Fruit fly (Drosophila melanogaster) whole organism, embryonic: ENCODE measurements around the gene Adgf-C.

Experiments
- CG10267 ChIP-seq: fragments of 200-800 bp; sonication (Bioruptor generic); optimal IDR thresholded peaks from 2 replicates; lab custom pipeline; 2018; ENCODE audit warnings: missing biosample characterization, mild to moderate bottlenecking, missing genetic modification characterization, moderate library complexity
- CG10274 ChIP-seq: fragments of 200-800 bp; sonication (Bioruptor generic); optimal IDR thresholded peaks from 3 replicates; lab custom pipeline; 2017; ENCODE audit warnings: missing biosample characterization, mild to moderate bottlenecking, missing genetic modification characterization
- CG10654 ChIP-seq: fragments of 200-800 bp; sonication (Bioruptor generic); optimal IDR thresholded peaks from 2 replicates; lab custom pipeline; 2016; ENCODE audit warnings: missing biosample characterization, missing genetic modification characterization
- CG11247 ChIP-seq: fragments of 200-800 bp; sonication (Bioruptor generic); IDR thresholded peaks from 2 replicates; pipeline ENCODE4 v1.3.6; 2022; ENCODE audit warnings: missing biosample characterization, missing genetic modification characterization
- CG11456 ChIP-seq: fragments of 200-800 bp; sonication (Bioruptor generic); IDR thresholded peaks from 3 replicates; pipeline ENCODE4 v1.3.6; 2022; ENCODE audit warnings: missing biosample characterization, missing genetic modification characterization
- CG12104 ChIP-seq: fragments of 200-800 bp; sonication (Bioruptor generic); optimal IDR thresholded peaks from 3 replicates; lab custom pipeline; 2016; ENCODE audit warnings: missing biosample characterization, missing genetic modification characterization
- CG14014 ChIP-seq: fragments of 200-800 bp; sonication (Bioruptor generic); IDR thresholded peaks from 2 replicates; pipeline ENCODE4 v1.3.6; 2022; ENCODE audit warnings: missing biosample characterization, missing genetic modification characterization
- CG14710 ChIP-seq: fragments of 200-800 bp; sonication (Bioruptor generic); optimal IDR thresholded peaks from 3 replicates; lab custom pipeline; 2019; ENCODE audit warnings: missing biosample characterization, mild to moderate bottlenecking, missing genetic modification characterization, moderate library complexity
- CG14860 ChIP-seq: fragments of 200-800 bp; sonication (Bioruptor generic); IDR thresholded peaks from 3 replicates; pipeline ENCODE4 v1.3.6; 2022; ENCODE audit warnings: missing biosample characterization, missing genetic modification characterization; ENCODE audit not compliant: partially characterized antibody
- CG1647 ChIP-seq: fragments of 200-800 bp; sonication (Bioruptor generic); optimal IDR thresholded peaks from 3 replicates; lab custom pipeline; 2016; ENCODE audit warnings: missing biosample characterization, missing genetic modification characterization
- CG17359 ChIP-seq: fragments of 200-800 bp; sonication (Bioruptor generic); optimal IDR thresholded peaks from 3 replicates; lab custom pipeline; 2018; ENCODE audit warnings: missing biosample characterization, mild to moderate bottlenecking, missing genetic modification characterization, moderate library complexity
- CG17612 ChIP-seq: fragments of 200-800 bp; sonication (Bioruptor generic); IDR thresholded peaks from 2 replicates; pipeline ENCODE4 v1.3.6; 2022; ENCODE audit warnings: missing biosample characterization, missing genetic modification characterization
- CG18619 ChIP-seq: fragments of 200-800 bp; sonication (Bioruptor generic); optimal IDR thresholded peaks from 3 replicates; lab custom pipeline; 2017; ENCODE audit warnings: missing biosample characterization, mild to moderate bottlenecking, missing genetic modification characterization
- CG18764 ChIP-seq: fragments of 200-800 bp; sonication (Bioruptor generic); optimal IDR thresholded peaks from 3 replicates; lab custom pipeline; 2016; ENCODE audit warnings: missing biosample characterization, missing genetic modification characterization
- CG34376 ChIP-seq: fragments of 200-800 bp; sonication (Bioruptor generic); optimal IDR thresholded peaks from 2 replicates; lab custom pipeline; 2018; ENCODE audit warnings: missing biosample characterization, mild to moderate bottlenecking, missing genetic modification characterization
- CG3847 ChIP-seq: fragments of 200-800 bp; sonication (Bioruptor generic); IDR thresholded peaks from 2 replicates; pipeline ENCODE4 v1.3.6; 2022; ENCODE audit warnings: missing biosample characterization, missing genetic modification characterization
- CG8924 ChIP-seq: fragments of 200-800 bp; optimal IDR thresholded peaks from 3 replicates; lab custom pipeline; 2019; ENCODE audit warnings: missing biosample characterization, mild to moderate bottlenecking, missing genetic modification characterization, moderate library complexity
- Dp ChIP-seq: fragments of 200-800 bp; sonication (Bioruptor generic); optimal IDR thresholded peaks from 2 replicates; lab custom pipeline; 2018; ENCODE audit warnings: missing biosample characterization, mild to moderate bottlenecking, missing genetic modification characterization, moderate library complexity
- Elba2 ChIP-seq: fragments of 200-800 bp; sonication (Bioruptor generic); optimal IDR thresholded peaks from 3 replicates; lab custom pipeline; 2016; ENCODE audit warnings: missing biosample characterization, missing genetic modification characterization
- Ets65A ChIP-seq: fragments of 200-800 bp; sonication (Bioruptor generic); peaks from one replicate; lab custom pipeline; 2016; ENCODE audit warnings: missing biosample characterization, missing genetic modification characterization
- Lhr ChIP-seq: fragments of 200-800 bp; sonication (Bioruptor generic); optimal IDR thresholded peaks from 3 replicates; lab custom pipeline; 2017; ENCODE audit warnings: mild to moderate bottlenecking, missing biosample characterization, missing genetic modification reagents, missing genetic modification characterization
- MBD-R2 ChIP-seq: fragments of 200-800 bp; sonication (Bioruptor generic); IDR thresholded peaks from 2 replicates; pipeline ENCODE4 v1.3.6; 2022; ENCODE audit warnings: missing biosample characterization, missing genetic modification characterization
- Med ChIP-seq: fragments of 200-800 bp; sonication (Bioruptor generic); peaks from one replicate; lab custom pipeline; 2016; ENCODE audit warnings: missing biosample characterization, missing genetic modification characterization, mild to moderate bottlenecking, inconsistent platforms, moderate library complexity
- Mrtf ChIP-seq: fragments of 200-800 bp; sonication (Bioruptor generic); IDR thresholded peaks from 3 replicates; pipeline ENCODE4 v1.3.6; 2022; ENCODE audit warnings: missing biosample characterization, missing genetic modification characterization
- NFAT ChIP-seq: fragments of 200-800 bp; sonication (Bioruptor generic); IDR thresholded peaks from 2 replicates; pipeline ENCODE4 v1.3.6; 2022; ENCODE audit warnings: missing biosample characterization, missing genetic modification characterization
- Neu2 ChIP-seq: fragments of 200-800 bp; sonication (Bioruptor generic); optimal IDR thresholded peaks from 3 replicates; lab custom pipeline; 2016; ENCODE audit warnings: missing biosample characterization, missing genetic modification characterization, borderline replicate concordance
- Optix ChIP-seq: fragments of 200-800 bp; sonication (Bioruptor generic); IDR thresholded peaks from 3 replicates; pipeline ENCODE4 v1.3.6; 2022; ENCODE audit warnings: missing biosample characterization, missing genetic modification characterization
- Rfx ChIP-seq: fragments of 200-800 bp; sonication (Bioruptor generic); IDR thresholded peaks from 2 replicates; pipeline ENCODE4 v1.3.6; 2022; ENCODE audit warnings: missing biosample characterization, missing genetic modification characterization
- Sox100B ChIP-seq: fragments of 200-800 bp; sonication (Bioruptor generic); optimal IDR thresholded peaks from 3 replicates; lab custom pipeline; 2018; ENCODE audit warnings: missing biosample characterization, mild to moderate bottlenecking, missing genetic modification characterization
- chinmo ChIP-seq: fragments of 200-800 bp; sonication (Bioruptor generic); IDR thresholded peaks from 4 replicates; pipeline ENCODE4 v1.3.6; 2022; ENCODE audit warnings: missing biosample characterization, missing genetic modification characterization; ENCODE audit not compliant: partially characterized antibody
- dimm ChIP-seq: fragments of 200-800 bp; sonication (Bioruptor generic); IDR thresholded peaks from 2 replicates; pipeline ENCODE4 v1.3.6; 2022; ENCODE audit warnings: missing biosample characterization, missing genetic modification characterization
- ems ChIP-seq: fragments of 200-800 bp; sonication (Bioruptor generic); optimal IDR thresholded peaks from 3 replicates; lab custom pipeline; 2016; ENCODE audit warnings: missing biosample characterization, missing genetic modification characterization
- esg ChIP-seq: fragments of 200-800 bp; sonication (Bioruptor generic); conservative IDR thresholded peaks from 2 replicates; pipeline ENCODE4 v1.3.6; 2022; ENCODE audit warnings: missing biosample characterization, missing genetic modification characterization
- gsb ChIP-seq: fragments of 200-800 bp; sonication (Bioruptor generic); IDR thresholded peaks from 2 replicates; pipeline ENCODE4 v1.3.6; 2022; ENCODE audit warnings: missing biosample characterization, missing genetic modification characterization
- ham ChIP-seq: fragments of 200-800 bp; sonication (Bioruptor generic); IDR thresholded peaks from 2 replicates; pipeline ENCODE4 v1.3.6; 2022; ENCODE audit warnings: missing biosample characterization, missing genetic modification characterization
- mld ChIP-seq: fragments of 200-800 bp; sonication (Bioruptor generic); IDR thresholded peaks from 3 replicates; pipeline ENCODE4 v1.3.6; 2022; ENCODE audit warnings: missing biosample characterization, missing genetic modification characterization; ENCODE audit not compliant: partially characterized antibody
- nau ChIP-seq: fragments of 200-800 bp; sonication (Bioruptor generic); optimal IDR thresholded peaks from 3 replicates; lab custom pipeline; 2017; ENCODE audit warnings: missing biosample characterization, mild to moderate bottlenecking, missing genetic modification characterization, missing genetic modification reagents
- nom ChIP-seq: fragments of 200-800 bp; sonication (Bioruptor generic); optimal IDR thresholded peaks from 2 replicates; lab custom pipeline; 2017; ENCODE audit warnings: missing biosample characterization, missing genetic modification characterization, mild to moderate bottlenecking, moderate library complexity, missing genetic modification reagents
- oc ChIP-seq: fragments of 200-800 bp; sonication (Bioruptor generic); optimal IDR thresholded peaks from 2 replicates; lab custom pipeline; 2018; ENCODE audit warnings: missing biosample characterization, mild to moderate bottlenecking, missing genetic modification characterization, moderate library complexity
- prd ChIP-seq, 3 experiments: fragments of >200 bp in 2 of 3; fragments of 200-800 bp in 1 of 3; sonication (Bioruptor generic) in 1 of 3; optimal IDR thresholded peaks in 2 of 3; IDR thresholded peaks in 1 of 3; 2 replicates in 2 of 3; 3 replicates in 1 of 3; pipeline versions ENCODE4 v1.3.6 to Lab custom; 2017 to 2022; ENCODE audit warnings: missing biosample characterization in 1 of 3, missing genetic modification characterization in 1 of 3
- sens ChIP-seq: fragments of 200-800 bp; sonication (Bioruptor generic); peaks from one replicate; lab custom pipeline; 2016; ENCODE audit warnings: missing biosample characterization, missing genetic modification characterization
- tll ChIP-seq, 2 experiments: fragments of 200-800 bp in 1 of 2; fragments of >200 bp in 1 of 2; sonication (Bioruptor generic) in 1 of 2; optimal IDR thresholded peaks; 2 replicates each; lab custom pipeline; 2017 to 2019; ENCODE audit warnings: missing biosample characterization in 2 of 2, missing genetic modification characterization in 2 of 2, mild to moderate bottlenecking in 1 of 2, moderate library complexity in 1 of 2
- trem ChIP-seq: fragments of 200-800 bp; optimal IDR thresholded peaks from 3 replicates; lab custom pipeline; 2019; ENCODE audit warnings: missing biosample characterization, mild to moderate bottlenecking, missing genetic modification characterization, moderate library complexity
- trh ChIP-seq: fragments of 200-800 bp; sonication (Bioruptor generic); optimal IDR thresholded peaks from 2 replicates; lab custom pipeline; 2016; ENCODE audit warnings: missing biosample characterization, missing genetic modification characterization

Adgf-C gene

DNA sequence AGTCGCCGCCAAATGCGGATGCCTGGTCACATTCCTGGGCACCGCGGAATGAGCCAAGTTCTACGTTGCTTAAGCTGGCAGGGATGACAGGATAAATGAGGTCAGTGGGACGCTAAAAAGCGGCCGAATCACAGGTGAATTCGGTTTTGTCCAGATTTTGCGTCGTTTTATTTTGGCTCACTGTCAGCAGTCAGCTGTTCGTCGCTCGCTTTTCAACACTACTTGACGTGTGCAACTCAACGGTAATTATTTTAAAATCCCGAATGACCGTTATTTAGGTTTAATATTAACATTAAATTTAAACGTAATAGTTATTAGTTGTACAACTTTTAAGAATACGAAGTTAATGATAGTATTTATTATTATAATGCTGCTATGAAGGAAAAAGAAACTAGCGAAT, 7.2 kb upstream of the Adgf-C start (continued):
- TF ChIP-seq Mrtf (GFP tag; lab: Robert Waterston, UW) (no peak), tll (GFP tag; optimal IDR thresholded peaks at IDR 0.05; lab: Kevin White, UChicago) (no peak), Neu2 (no peak), trem (tag; lab: Kevin White, UChicago) (no peak), Med (peak; percentile 72), CG10267 (peak; percentile 93), nau (GFP tag; lab: Kevin White, UChicago) (no peak), Dp (GFP tag; lab: Kevin White, UChicago) (peak; percentile 31), CG17359 (tag; lab: Kevin White, UChicago) (no peak), sens (GFP tag; lab: Kevin White, UChicago) (peak; percentile 3), mld (GFP tag; lab: Robert Waterston, UW) (no peak), MBD-R2 (GFP tag; lab: Robert Waterston, UW) (peak; percentile 86)

DNA sequence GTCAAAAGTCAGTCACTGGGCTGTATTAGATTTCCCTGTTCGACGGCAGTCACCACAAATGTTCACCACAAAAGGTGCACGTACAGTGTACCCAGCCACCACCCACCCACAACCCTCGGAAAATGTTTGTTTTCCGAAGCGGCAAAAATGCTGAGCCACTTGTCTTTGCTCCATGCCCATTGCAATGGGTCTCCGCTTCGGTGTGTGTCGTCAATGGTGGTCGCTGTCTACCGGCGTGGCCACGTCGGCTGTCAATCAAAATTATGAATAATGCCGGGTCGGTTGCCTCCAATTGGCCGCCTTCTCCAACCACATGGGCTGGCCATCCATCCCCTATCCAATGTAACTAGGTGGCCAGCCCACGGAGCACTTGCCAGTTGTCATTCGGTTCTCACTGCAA, 6.4 kb upstream of the Adgf-C start, which contains the start of gene ninaB:
Gene ninaB, plus strand, starts transcription at position 374 of the 400 bp plus-strand sequence.
- TF ChIP-seq CG12104 (no peak), CG14014 (GFP tag; lab: Robert Waterston, UW) (no peak), CG18764 (no peak), CG1647 (GFP tag; lab: Kevin White, UChicago) (no peak), Med (peak; percentile 68), oc (tag; lab: Kevin White, UChicago) (no peak), CG18619 (GFP tag; lab: Kevin White, UChicago) (no peak), esg (GFP tag; lab: Robert Waterston, UW) (no peak), CG14860 (GFP tag; lab: Robert Waterston, UW) (no peak)

DNA sequence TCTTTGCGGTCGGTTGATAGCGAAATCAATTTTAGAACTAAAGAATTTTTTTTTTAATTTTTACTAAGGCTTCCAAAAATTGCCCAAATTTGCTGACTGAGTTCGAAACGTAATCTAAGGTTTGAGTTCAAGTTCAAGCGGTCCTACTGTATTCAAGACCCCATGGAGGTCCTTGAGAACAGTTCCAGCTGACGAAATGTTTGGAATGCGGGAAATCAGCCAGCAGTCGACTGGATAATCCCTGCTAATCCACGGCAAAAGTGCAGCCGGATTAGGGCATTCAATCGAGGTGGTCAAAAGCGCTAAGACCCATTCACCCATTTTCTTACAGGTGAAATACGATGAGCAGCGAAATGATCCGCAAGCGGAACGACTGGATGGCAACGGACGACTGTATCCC, 5.8 kb upstream of the Adgf-C start, which contains the start of gene f-cup:
Gene f-cup, minus strand, starts transcription at position 101 of the 400 bp plus-strand sequence.
- TF ChIP-seq Lhr (GFP tag; lab: Kevin White, UChicago) = no peak
- TF ChIP-seq sens (GFP tag; lab: Kevin White, UChicago) = peak; percentile 33

DNA sequence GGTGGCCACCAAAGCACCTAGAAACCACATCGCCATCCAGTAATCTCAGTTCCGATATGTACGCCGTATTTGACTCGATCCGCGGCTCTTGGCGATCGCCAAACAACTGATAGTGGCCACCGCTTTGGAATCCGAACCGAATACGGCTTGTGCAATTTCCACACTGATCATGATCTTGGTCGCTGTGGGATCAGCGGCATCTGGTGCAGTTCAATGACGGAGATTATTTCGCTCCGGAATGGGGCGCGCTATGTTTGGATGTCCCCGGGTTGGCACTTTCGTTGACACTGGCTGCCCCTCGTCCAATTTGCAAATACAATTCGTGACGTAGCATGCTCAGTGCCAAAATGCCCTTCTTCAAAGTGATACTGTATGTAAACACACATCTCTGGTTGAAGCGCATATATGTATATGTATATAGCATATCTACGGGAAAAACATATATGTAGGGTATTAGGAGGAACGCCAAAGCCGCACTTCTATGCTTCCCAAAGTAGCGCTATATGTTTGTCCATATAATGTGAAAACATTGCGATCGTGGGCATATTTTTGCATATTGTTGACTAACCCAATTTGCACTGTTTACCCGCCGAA, 1.2 kb upstream of the Adgf-C start, which contains the start of gene Adgf-D:
Gene Adgf-D, minus strand, starts transcription at position 111 of the 594 bp plus-strand sequence.
- no peak for TF ChIP-seq dimm (GFP tag; lab: Robert Waterston, UW)
- no peak for TF ChIP-seq nom (GFP tag; lab: Kevin White, UChicago)
- TF ChIP-seq gsb (GFP tag; lab: Robert Waterston, UW) = 0 out of 2 replicates have a peak, but pooled peaks have one; percentile 16
- TF ChIP-seq Sox100B (GFP tag; lab: Kevin White, UChicago) = no peak
- TF ChIP-seq CG14710 (tag; lab: Kevin White, UChicago) = no peak
- no peak for TF ChIP-seq Optix
- TF ChIP-seq Rfx = peak; percentile 26; the same call in 1 of the 2 replicates
- TF ChIP-seq Elba2 (GFP tag; lab: Kevin White, UChicago) = no peak
- TF ChIP-seq CG10654 (GFP tag; lab: Kevin White, UChicago) = no peak
- TF ChIP-seq CG8924 = no peak
- 0 out of 2 replicates have a peak, but pooled peaks have one; percentile 17 for TF ChIP-seq NFAT (GFP tag; lab: Robert Waterston, UW)
- no peak for TF ChIP-seq ems (GFP tag; lab: Kevin White, UChicago)
- 0 out of 3 replicates have a peak, but pooled peaks have one; percentile 34 for TF ChIP-seq CG11456 (GFP tag; lab: Robert Waterston, UW)
- TF ChIP-seq chinmo = 0 out of 4 replicates have a peak, but pooled peaks have one; percentile 48
- peak; percentile 65 for TF ChIP-seq CG34376 (GFP tag; lab: Kevin White, UChicago)
- TF ChIP-seq sens (GFP tag; lab: Kevin White, UChicago) = peak; percentile 69
- TF ChIP-seq CG10274 (GFP tag; lab: Kevin White, UChicago) = peak; percentile 90
- no peak for TF ChIP-seq CG17612 (GFP tag; lab: Robert Waterston, UW)
- peak; percentile 92 for TF ChIP-seq Ets65A (GFP tag; lab: Kevin White, UChicago)
- TF ChIP-seq prd (optimal IDR thresholded peaks at IDR 0.05; lab: Kevin White, UChicago) = no peak
- peak; percentile 34; the same call in 1 of the 3 replicates for TF ChIP-seq prd (GFP tag; IDR thresholded peaks at IDR 0.05; lab: Robert Waterston, UW)
- TF ChIP-seq CG11247 (GFP tag; lab: Robert Waterston, UW) = no peak
- TF ChIP-seq trh = no peak
- TF ChIP-seq CG3847 (GFP tag; lab: Robert Waterston, UW) = no peak
- TF ChIP-seq ham = no peak
- peak; percentile 10 for TF ChIP-seq Med
